Worm (Caenorhabditis elegans): ENCODE data around the gene B0496.2.

DNA sequence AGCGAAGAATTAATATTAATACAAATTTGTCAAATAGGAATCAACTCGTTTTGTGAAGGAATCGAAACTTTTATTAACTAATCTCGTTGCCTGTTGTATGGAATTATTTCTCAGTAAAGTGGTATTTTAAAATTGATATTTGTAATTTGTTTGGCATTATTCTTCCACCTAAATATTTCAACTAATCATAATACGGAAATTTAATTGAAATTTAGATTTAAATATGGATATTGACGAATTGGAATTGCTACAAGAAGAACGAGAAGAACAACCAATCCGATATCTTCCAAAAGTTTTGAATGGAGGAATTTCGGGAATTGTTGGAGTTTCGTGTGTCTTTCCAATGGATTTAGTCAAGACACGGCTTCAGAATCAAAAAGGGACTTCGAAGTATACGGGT lies 27.2 kb downstream of the B0496.2 start, which contains the start of gene slc-25A18.2:
- TF ChIP-seq ztf-23 (GFP tag; IDR thresholded peaks at IDR 0.05) (no peak), klf-2 (GFP tag; conservative IDR thresholded peaks at IDR 0.05) (no peak), med-1 (GFP tag; optimal IDR thresholded peaks at IDR 0.05; ENCODE audit: insufficient read depth) (no peak), flt-1 (GFP tag; IDR thresholded peaks at IDR 0.05) (no peak), tab-1 (GFP tag; IDR thresholded peaks at IDR 0.05) (no peak), ref-1 (GFP tag; conservative IDR thresholded peaks at IDR 0.05) (no peak), T22C8.4 (GFP tag; IDR thresholded peaks at IDR 0.05) (no peak), cog-1 (tag; optimal IDR thresholded peaks at IDR 0.05) (no peak)
